Worm (Caenorhabditis elegans) whole organism, late embryonic: ENCODE results near the gene F54D5.2.

Experiments used
- F13H6.1 ChIP-seq: sonication (generic microtip); optimal IDR thresholded peaks from 2 replicates; lab custom pipeline; 2016; ENCODE audit warnings: missing genetic modification characterization, missing compliant biosample characterization
- K09A11.1 ChIP-seq: sonication (generic microtip); optimal IDR thresholded peaks from 2 replicates; lab custom pipeline; 2017; ENCODE audit warnings: antibody characterized with exemption, mild to moderate bottlenecking, missing genetic modification characterization, missing compliant biosample characterization; ENCODE audit not compliant: insufficient read depth
- Y22D7AL.16 ChIP-seq: sonication (generic microtip); optimal IDR thresholded peaks from 2 replicates; lab custom pipeline; 2016; ENCODE audit warnings: missing genetic modification characterization, missing compliant biosample characterization
- ceh-18 ChIP-seq: sonication (generic microtip); optimal IDR thresholded peaks from 2 replicates; lab custom pipeline; 2016; ENCODE audit warnings: missing genetic modification characterization, missing compliant biosample characterization
- ceh-19 ChIP-seq: fragments of 200-800 bp; sonication (Bioruptor generic); optimal IDR thresholded peaks from 2 replicates; lab custom pipeline; 2018; ENCODE audit warnings: mild to moderate bottlenecking, missing genetic modification characterization, missing compliant biosample characterization
- ceh-2 ChIP-seq: sonication (generic microtip); optimal IDR thresholded peaks from 2 replicates; lab custom pipeline; 2016; ENCODE audit warnings: missing genotype, missing genetic modification characterization, missing compliant biosample characterization
- ceh-22 ChIP-seq: sonication (generic microtip); optimal IDR thresholded peaks from 2 replicates; lab custom pipeline; 2017; ENCODE audit warnings: missing biosample characterization, missing genetic modification characterization
- ceh-30 ChIP-seq: fragments of 150-350 bp; optimal IDR thresholded peaks from 2 replicates; lab custom pipeline; 2014; ENCODE audit warnings: missing biosample characterization, missing genetic modification characterization
- ceh-34 ChIP-seq: sonication (generic microtip); optimal IDR thresholded peaks from 2 replicates; lab custom pipeline; 2016; ENCODE audit warnings: mild to moderate bottlenecking, missing genetic modification characterization, missing compliant biosample characterization
- ceh-6 ChIP-seq: fragments of 200-800 bp; sonication (Bioruptor generic); optimal IDR thresholded peaks from 2 replicates; lab custom pipeline; 2018; ENCODE audit warnings: mild to moderate bottlenecking, missing genetic modification characterization, missing compliant biosample characterization
- ceh-9 ChIP-seq: sonication (generic microtip); optimal IDR thresholded peaks from 2 replicates; lab custom pipeline; 2016; ENCODE audit warnings: mild to moderate bottlenecking, missing genetic modification characterization, inconsistent platforms, missing compliant biosample characterization
- che-1 ChIP-seq: sonication (generic microtip); optimal IDR thresholded peaks from 2 replicates; lab custom pipeline; 2016; ENCODE audit warnings: mild to moderate bottlenecking, missing genetic modification characterization, missing compliant biosample characterization
- elt-2 ChIP-seq: sonication (generic microtip); optimal IDR thresholded peaks from 2 replicates; lab custom pipeline; 2016; ENCODE audit warnings: missing genetic modification reagents, missing genetic modification characterization, missing compliant biosample characterization
- ets-4 ChIP-seq: sonication (generic microtip); optimal IDR thresholded peaks from 2 replicates; lab custom pipeline; 2016; ENCODE audit warnings: missing genetic modification characterization, missing compliant biosample characterization
- fax-1 ChIP-seq: sonication (generic microtip); optimal IDR thresholded peaks from 2 replicates; lab custom pipeline; 2016; ENCODE audit warnings: missing genotype, missing genetic modification characterization, missing compliant biosample characterization
- gmeb-2 ChIP-seq: sonication (generic microtip); optimal IDR thresholded peaks from 2 replicates; lab custom pipeline; 2016; ENCODE audit warnings: missing genetic modification characterization, inconsistent platforms, missing compliant biosample characterization
- hlh-15 ChIP-seq: sonication (generic microtip); optimal IDR thresholded peaks from 2 replicates; lab custom pipeline; 2016; ENCODE audit warnings: missing genetic modification characterization, missing compliant biosample characterization
- hlh-6 ChIP-seq: sonication (generic microtip); optimal IDR thresholded peaks from 2 replicates; lab custom pipeline; 2016; ENCODE audit warnings: missing genotype, missing genetic modification characterization, missing compliant biosample characterization
- lim-6 ChIP-seq: sonication (generic microtip); optimal IDR thresholded peaks from 2 replicates; lab custom pipeline; 2016; ENCODE audit warnings: missing genetic modification characterization, missing compliant biosample characterization
- nfya-1 ChIP-seq: sonication (generic microtip); optimal IDR thresholded peaks from 2 replicates; lab custom pipeline; 2017; ENCODE audit warnings: missing genetic modification characterization, mild to moderate bottlenecking, missing compliant biosample characterization, antibody characterized with exemption, moderate library complexity
- nhr-11 ChIP-seq: fragments of 150-350 bp; optimal IDR thresholded peaks from 2 replicates; lab custom pipeline; 2014; ENCODE audit warnings: missing biosample characterization, missing genetic modification characterization
- pat-9 ChIP-seq: fragments of 200-800 bp; sonication (Bioruptor generic); optimal IDR thresholded peaks from 2 replicates; lab custom pipeline; 2018; ENCODE audit warnings: mild to moderate bottlenecking, missing genetic modification characterization, moderate library complexity, missing compliant biosample characterization
- pax-1 ChIP-seq: fragments of 150-350 bp; optimal IDR thresholded peaks from 2 replicates; lab custom pipeline; 2014; ENCODE audit warnings: missing biosample characterization, missing genetic modification characterization
- pha-2 ChIP-seq: sonication (generic microtip); optimal IDR thresholded peaks from 2 replicates; lab custom pipeline; 2017; ENCODE audit warnings: mild to moderate bottlenecking, missing genetic modification characterization, missing compliant biosample characterization
- pros-1 ChIP-seq: fragments of 150-350 bp; optimal IDR thresholded peaks from 2 replicates; lab custom pipeline; 2014; ENCODE audit warnings: missing biosample characterization, missing genetic modification reagents, missing genetic modification characterization
- rnt-1 ChIP-seq: sonication (generic microtip); optimal IDR thresholded peaks from 2 replicates; lab custom pipeline; 2016; ENCODE audit warnings: missing genetic modification characterization, missing compliant biosample characterization
- unc-3 ChIP-seq, 2 experiments: fragments of 200-800 bp in 1 of 2; sonication (Bioruptor generic) in 1 of 2; sonication (generic microtip) in 1 of 2; conservative IDR thresholded peaks in 1 of 2; optimal IDR thresholded peaks in 1 of 2; 2 replicates each; pipeline versions ENCODE4 v1.3.6 to Lab custom; 2016 to 2022; ENCODE audit warnings: missing compliant biosample characterization in 2 of 2, missing genetic modification characterization in 2 of 2, missing genetic modification reagents in 1 of 2
- unc-42 ChIP-seq: sonication (generic microtip); optimal IDR thresholded peaks from 2 replicates; lab custom pipeline; 2016; ENCODE audit warnings: missing genotype, missing genetic modification characterization, missing compliant biosample characterization

The F54D5.2 gene

ce11 chrII:11600711-11601110, 27.7 kb downstream of the F54D5.2 start, which contains the start of gene F07A11.4 (continued):
- no peak for TF ChIP-seq pha-2 (tag; lab: Kevin White, UChicago)

- TF ChIP-seq ceh-2 = no peak
- TF ChIP-seq nfya-1 (tag; lab: Kevin White, UChicago) = peak; percentile 76
- TF ChIP-seq rnt-1 (tag; lab: Kevin White, UChicago) = peak; percentile 66
- no peak for TF ChIP-seq lim-6 (tag; lab: Kevin White, UChicago)
- no peak for TF ChIP-seq ceh-30 (tag; lab: Kevin White, UChicago)
- peak; percentile 27 for TF ChIP-seq ceh-18 (tag; lab: Kevin White, UChicago)
- TF ChIP-seq ceh-34 (tag; lab: Kevin White, UChicago) = peak; percentile 59
- TF ChIP-seq ets-4 = peak; percentile 14
- TF ChIP-seq, all 69 proteins: peak for 5
These were observed 29.5 kb downstream of the F54D5.2 start for ce11 chrII:11602387-11602960.

- TF ChIP-seq unc-3 (GFP tag; conservative IDR thresholded peaks at IDR 0.05; lab: Robert Waterston, UW) = no peak
- no peak for TF ChIP-seq unc-3 (tag; optimal IDR thresholded peaks at IDR 0.05; lab: Kevin White, UChicago)
- TF ChIP-seq pros-1 (tag; lab: Kevin White, UChicago) = no peak
- TF ChIP-seq ceh-22 (tag; lab: Kevin White, UChicago) = no peak
These were observed 31.6 kb downstream of the F54D5.2 start for ce11 chrII:11604613-11605012.

ce11 chrII:11611462-11611861, 38.5 kb downstream of the F54D5.2 start:
- TF ChIP-seq ceh-19 (GFP tag; lab: Kevin White, UChicago) = no peak
- no peak for TF ChIP-seq ets-4
- no peak for TF ChIP-seq ceh-30 (tag; lab: Kevin White, UChicago)
- TF ChIP-seq K09A11.1 (tag; lab: Kevin White, UChicago) = no peak
- TF ChIP-seq elt-2 (tag; lab: Kevin White, UChicago) = peak; percentile 98
- TF ChIP-seq pat-9 (tag; lab: Kevin White, UChicago) = no peak

ce11 chrII:11612034-11612723, 39.2 kb downstream of the F54D5.2 start, which contains the start of gene F07A11.5:
TSS of gene F07A11.5 (plus strand) at chrII:11612300.
- TF ChIP-seq hlh-6 (tag; lab: Kevin White, UChicago) (no peak), pax-1 (tag; lab: Kevin White, UChicago) (no peak), nhr-11 (tag; lab: Kevin White, UChicago) (no peak), ceh-9 (no peak), gmeb-2 (tag; lab: Kevin White, UChicago) (no peak), hlh-15 (no peak)
- TF ChIP-seq, all 69 proteins: peak for 0

ce11 chrII:11614103-11614857, 41.3 kb downstream of the F54D5.2 start:
- TF ChIP-seq ceh-22 (tag; lab: Kevin White, UChicago) = no peak
- TF ChIP-seq unc-42 (tag; lab: Kevin White, UChicago) = no peak
- TF ChIP-seq ceh-6 (GFP tag; lab: Kevin White, UChicago) = no peak
- no peak for TF ChIP-seq hlh-6 (tag; lab: Kevin White, UChicago)
- no peak for TF ChIP-seq F13H6.1
- TF ChIP-seq Y22D7AL.16 = no peak
- no peak for TF ChIP-seq ets-4
- TF ChIP-seq che-1 (tag; lab: Kevin White, UChicago) = no peak
- no peak for TF ChIP-seq fax-1 (tag; lab: Kevin White, UChicago)
